Worm (Caenorhabditis elegans) whole organism, L3 larva: ENCODE measurements around the gene sdz-13.

Experiments
- aly-2 ChIP-seq: fragments of 150-350 bp; optimal IDR thresholded peaks from 2 replicates; lab custom pipeline; 2014; ENCODE audit warnings: missing biosample characterization, missing genetic modification characterization
- ama-1 ChIP-seq: fragments of 150-350 bp; optimal IDR thresholded peaks from 2 replicates; lab custom pipeline; 2018
- ceh-16 ChIP-seq: sonication (generic microtip); optimal IDR thresholded peaks from 2 replicates; lab custom pipeline; 2017; ENCODE audit warnings: missing biosample characterization, missing genetic modification characterization
- ceh-82 ChIP-seq: fragments of 150-350 bp; optimal IDR thresholded peaks from 2 replicates; lab custom pipeline; 2014; ENCODE audit warnings: missing biosample characterization, missing genetic modification characterization
- ceh-9 ChIP-seq: sonication (generic microtip); optimal IDR thresholded peaks from 2 replicates; lab custom pipeline; 2018; ENCODE audit warnings: missing biosample characterization, missing genetic modification characterization
- daf-12 ChIP-seq: fragments of 150-350 bp; optimal IDR thresholded peaks from 2 replicates; lab custom pipeline; 2014; ENCODE audit warnings: missing biosample characterization, missing genetic modification reagents, missing genetic modification characterization
- egl-27 ChIP-seq: sonication (generic microtip); optimal IDR thresholded peaks from 4 replicates; lab custom pipeline; 2017; ENCODE audit warnings: missing biosample characterization, missing genetic modification reagents, missing genetic modification characterization
- egl-5 ChIP-seq: fragments of 150-350 bp; optimal IDR thresholded peaks from 2 replicates; lab custom pipeline; 2017; ENCODE audit warnings: missing biosample characterization, missing genetic modification reagents, missing genetic modification characterization, inconsistent platforms
- elt-1 ChIP-seq: fragments of 150-350 bp; optimal IDR thresholded peaks from 2 replicates; lab custom pipeline; 2014; ENCODE audit warnings: missing biosample characterization, missing genetic modification characterization
- elt-2 ChIP-seq: sonication (generic microtip); optimal IDR thresholded peaks from 2 replicates; lab custom pipeline; 2016; ENCODE audit warnings: missing genetic modification reagents, mild to moderate bottlenecking, missing genetic modification characterization, missing compliant biosample characterization
- elt-3 ChIP-seq, 3 experiments: fragments of 150-350 bp in 1 of 3; sonication (generic microtip) in 2 of 3; optimal IDR thresholded peaks; 2 replicates in 2 of 3; 4 replicates in 1 of 3; lab custom pipeline; 2014 to 2017; ENCODE audit warnings: missing biosample characterization in 3 of 3, missing genetic modification characterization in 3 of 3
- eor-1 ChIP-seq, 2 experiments: fragments of 150-350 bp; optimal IDR thresholded peaks; 2 replicates each; lab custom pipeline; 2014 to 2018; ENCODE audit warnings: missing biosample characterization in 2 of 2, missing genetic modification characterization in 2 of 2
- fkh-10 ChIP-seq: sonication (generic microtip); optimal IDR thresholded peaks from 2 replicates; lab custom pipeline; 2017; ENCODE audit warnings: missing biosample characterization, missing genetic modification reagents, missing genetic modification characterization
- fos-1 ChIP-seq: fragments of 150-350 bp; optimal IDR thresholded peaks from 2 replicates; lab custom pipeline; 2014; ENCODE audit warnings: missing biosample characterization, missing genetic modification characterization
- hmg-11 ChIP-seq: sonication (generic microtip); optimal IDR thresholded peaks from 2 replicates; lab custom pipeline; 2016; ENCODE audit warnings: missing genetic modification characterization, missing compliant biosample characterization
- jun-1 ChIP-seq: fragments of 150-350 bp; optimal IDR thresholded peaks from 2 replicates; lab custom pipeline; 2014; ENCODE audit warnings: missing biosample characterization, missing genetic modification reagents, missing genetic modification characterization
- lin-39 ChIP-seq: fragments of 150-350 bp; optimal IDR thresholded peaks from 2 replicates; lab custom pipeline; 2018; ENCODE audit warnings: missing biosample characterization, missing genetic modification reagents, missing genetic modification characterization
- mdl-1 ChIP-seq: fragments of 150-350 bp; optimal IDR thresholded peaks from 2 replicates; lab custom pipeline; 2014; ENCODE audit warnings: missing biosample characterization, missing genetic modification characterization
- nfya-1 ChIP-seq: sonication (generic microtip); optimal IDR thresholded peaks from 2 replicates; lab custom pipeline; 2017; ENCODE audit warnings: missing genetic modification characterization, mild to moderate bottlenecking, missing compliant biosample characterization, antibody characterized with exemption, moderate library complexity; ENCODE audit not compliant: insufficient read depth
- nhr-11 ChIP-seq: fragments of 150-350 bp; optimal IDR thresholded peaks from 2 replicates; lab custom pipeline; 2014; ENCODE audit warnings: missing biosample characterization, missing genetic modification characterization
- nhr-12 ChIP-seq: fragments of 150-350 bp; optimal IDR thresholded peaks from 2 replicates; lab custom pipeline; 2014; ENCODE audit warnings: missing biosample characterization, missing genetic modification characterization
- nhr-237 ChIP-seq: fragments of 150-350 bp; optimal IDR thresholded peaks from 2 replicates; lab custom pipeline; 2014; ENCODE audit warnings: missing biosample characterization, missing genetic modification characterization
- nhr-25 ChIP-seq: sonication (generic microtip); optimal IDR thresholded peaks from 2 replicates; lab custom pipeline; 2017; ENCODE audit warnings: missing biosample characterization, missing genetic modification characterization
- nhr-67 ChIP-seq: fragments of 150-350 bp; optimal IDR thresholded peaks from 2 replicates; lab custom pipeline; 2014; ENCODE audit warnings: missing biosample characterization, missing genetic modification characterization
- nhr-77 ChIP-seq: fragments of 150-350 bp; optimal IDR thresholded peaks from 2 replicates; lab custom pipeline; 2014; ENCODE audit warnings: missing biosample characterization, missing genetic modification characterization
- pha-4 ChIP-seq: fragments of 150-350 bp; optimal IDR thresholded peaks from 2 replicates; lab custom pipeline; 2014; ENCODE audit warnings: missing biosample characterization, missing genetic modification reagents, missing genetic modification characterization
- pqm-1 ChIP-seq: fragments of 150-350 bp; optimal IDR thresholded peaks from 2 replicates; lab custom pipeline; 2017; ENCODE audit warnings: missing biosample characterization, missing genetic modification characterization, inconsistent platforms
- sea-2 ChIP-seq: fragments of 150-350 bp; sonication (generic microtip); optimal IDR thresholded peaks from 4 replicates; lab custom pipeline; 2014; ENCODE audit warnings: missing biosample characterization, missing genetic modification reagents, missing genetic modification characterization
- skn-1 ChIP-seq: fragments of 150-350 bp; optimal IDR thresholded peaks from 2 replicates; lab custom pipeline; 2014; ENCODE audit warnings: missing biosample characterization, missing genetic modification characterization
- snpc-4 ChIP-seq: fragments of 150-350 bp; optimal IDR thresholded peaks from 2 replicates; lab custom pipeline; 2014; ENCODE audit warnings: missing biosample characterization, missing genetic modification characterization
- tbx-2 ChIP-seq: sonication (generic microtip); optimal IDR thresholded peaks from 2 replicates; lab custom pipeline; 2016; ENCODE audit warnings: mild to moderate bottlenecking, missing genetic modification characterization, missing compliant biosample characterization
- unc-39 ChIP-seq: sonication (generic microtip); optimal IDR thresholded peaks from 4 replicates; lab custom pipeline; 2017; ENCODE audit warnings: missing biosample characterization, missing genetic modification characterization
- unc-62 ChIP-seq: fragments of 150-350 bp; sonication (generic microtip); optimal IDR thresholded peaks from 4 replicates; lab custom pipeline; 2014; ENCODE audit warnings: missing biosample characterization, missing genetic modification reagents, missing genetic modification characterization
- zag-1 ChIP-seq: fragments of 150-350 bp; optimal IDR thresholded peaks from 2 replicates; lab custom pipeline; 2014; ENCODE audit warnings: missing biosample characterization, missing genetic modification characterization
- ztf-4 ChIP-seq: fragments of 150-350 bp; optimal IDR thresholded peaks from 2 replicates; lab custom pipeline; 2014; ENCODE audit warnings: missing biosample characterization, missing genetic modification characterization

sdz-13 gene

ce11 chrIV:10874527-10874926, 4.9 kb downstream of the sdz-13 start, which contains the start of gene F13E9.12:
Gene F13E9.12, minus strand, starts transcription at chrIV:10874627.
- no peak for TF ChIP-seq ztf-4
- peak; percentile 35 for TF ChIP-seq elt-1
- TF ChIP-seq pha-4, result no peak

- TF ChIP-seq mdl-1 (tag; lab: Kevin White, UChicago), result no peak
These were observed 9.3 kb downstream of the sdz-13 start for ce11 chrIV:10870158-10870557.

- TF ChIP-seq elt-2 (tag; lab: Kevin White, UChicago), result no peak
- TF ChIP-seq egl-5 (tag; lab: Kevin White, UChicago), result no peak
- no peak for TF ChIP-seq eor-1 (tag; optimal IDR thresholded peaks at IDR 0.05; lab: Kevin White, UChicago)
- no peak for TF ChIP-seq elt-3 (tag; optimal IDR thresholded peaks at IDR 0.05; lab: Kevin White, UChicago)
- no peak for TF ChIP-seq zag-1 (tag; lab: Kevin White, UChicago)
- TF ChIP-seq sea-2 (GFP tag; lab: Kevin White, UChicago), result no peak
- TF ChIP-seq egl-27 (tag; lab: Kevin White, UChicago), result no peak
- no peak for TF ChIP-seq jun-1
- no peak for TF ChIP-seq fkh-10 (GFP tag; lab: Kevin White, UChicago)
- no peak for TF ChIP-seq unc-62 (GFP tag; lab: Kevin White, UChicago)
- no peak for TF ChIP-seq daf-12 (tag; lab: Kevin White, UChicago)
- no peak for TF ChIP-seq nhr-11 (tag; lab: Kevin White, UChicago)
- no peak for TF ChIP-seq snpc-4
- TF ChIP-seq nhr-25 (tag; lab: Kevin White, UChicago), result no peak
- TF ChIP-seq ceh-82 (tag; lab: Kevin White, UChicago), result no peak
- TF ChIP-seq nhr-237 (tag; lab: Kevin White, UChicago), result no peak
- no peak for TF ChIP-seq nhr-67
- no peak for TF ChIP-seq unc-39 (tag; lab: Kevin White, UChicago)
- TF ChIP-seq hmg-11 (tag; lab: Kevin White, UChicago), result no peak
These were observed 9.8 kb downstream of the sdz-13 start for ce11 chrIV:10869642-10870041.

- no peak for TF ChIP-seq ama-1 (lab: Kevin White, UChicago)
- TF ChIP-seq nfya-1 (tag; lab: Kevin White, UChicago), result peak; percentile 35
- peak; percentile 8 for TF ChIP-seq hmg-11 (tag; lab: Kevin White, UChicago)
These were observed 10.7 kb downstream of the sdz-13 start, which contains the start of gene F13E9.11 for ce11 chrIV:10868629-10869251. Gene F13E9.11, minus strand, starts transcription at chrIV:10869135.

- TF ChIP-seq skn-1 (no peak), pha-4 (peak; percentile 68), egl-27 (tag; lab: Kevin White, UChicago) (no peak), ama-1 (lab: Kevin White, UChicago) (no peak)
- TF ChIP-seq, all 47 proteins: peak for 1
These were observed 11.9 kb downstream of the sdz-13 start for ce11 chrIV:10867370-10868146.

ce11 chrIV:10864031-10864430, 15.4 kb downstream of the sdz-13 start, which contains the start of gene nish-1:
Gene nish-1, plus strand, starts transcription at chrIV:10864331.
- TF ChIP-seq ceh-82 (tag; lab: Kevin White, UChicago), result no peak
- no peak for TF ChIP-seq elt-3 (tag; optimal IDR thresholded peaks at IDR 0.05; lab: Kevin White, UChicago)
- no peak for TF ChIP-seq nhr-67
- no peak for TF ChIP-seq nhr-77
- no peak for TF ChIP-seq tbx-2 (tag; lab: Kevin White, UChicago)
- no peak for TF ChIP-seq aly-2 (tag; lab: Kevin White, UChicago)
- TF ChIP-seq skn-1, result no peak
- TF ChIP-seq nhr-12 (tag; lab: Kevin White, UChicago), result no peak
- TF ChIP-seq ceh-16, result no peak
- TF ChIP-seq zag-1 (tag; lab: Kevin White, UChicago), result no peak
- no peak for TF ChIP-seq unc-62 (GFP tag; lab: Kevin White, UChicago)
- TF ChIP-seq ceh-9 (tag; lab: Kevin White, UChicago), result no peak
- TF ChIP-seq fos-1 (tag; lab: Kevin White, UChicago), result no peak
- TF ChIP-seq elt-2 (tag; lab: Kevin White, UChicago), result no peak
- TF ChIP-seq lin-39 (tag; lab: Kevin White, UChicago), result no peak
- TF ChIP-seq pqm-1 (tag; lab: Kevin White, UChicago), result no peak
- no peak for TF ChIP-seq fkh-10 (GFP tag; lab: Kevin White, UChicago)
- TF ChIP-seq pha-4, result no peak
